Worm (Caenorhabditis elegans) whole organism, L3 larva: ENCODE results near the gene wrk-1.

Experiments used
- R02D3.7 ChIP-seq: fragments of 150-350 bp; optimal IDR thresholded peaks from 2 replicates; lab custom pipeline; 2014; ENCODE audit warnings: missing biosample characterization, missing genetic modification characterization
- ZK546.5 ChIP-seq: sonication (generic microtip); optimal IDR thresholded peaks from 2 replicates; lab custom pipeline; 2017; ENCODE audit warnings: missing biosample characterization, missing genetic modification characterization
- aly-2 ChIP-seq: fragments of 150-350 bp; optimal IDR thresholded peaks from 2 replicates; lab custom pipeline; 2014; ENCODE audit warnings: missing biosample characterization, missing genetic modification characterization
- ceh-28 ChIP-seq: fragments of 150-350 bp; optimal IDR thresholded peaks from 2 replicates; lab custom pipeline; 2014; ENCODE audit warnings: missing biosample characterization, missing genetic modification reagents, missing genetic modification characterization
- ceh-9 ChIP-seq: sonication (generic microtip); optimal IDR thresholded peaks from 2 replicates; lab custom pipeline; 2018; ENCODE audit warnings: missing biosample characterization, missing genetic modification characterization
- daf-12 ChIP-seq: fragments of 150-350 bp; optimal IDR thresholded peaks from 2 replicates; lab custom pipeline; 2014; ENCODE audit warnings: missing biosample characterization, missing genetic modification reagents, missing genetic modification characterization
- egl-5 ChIP-seq: fragments of 150-350 bp; optimal IDR thresholded peaks from 2 replicates; lab custom pipeline; 2017; ENCODE audit warnings: missing biosample characterization, missing genetic modification reagents, missing genetic modification characterization, inconsistent platforms
- elt-2 ChIP-seq: sonication (generic microtip); optimal IDR thresholded peaks from 2 replicates; lab custom pipeline; 2016; ENCODE audit warnings: missing genetic modification reagents, mild to moderate bottlenecking, missing genetic modification characterization, missing compliant biosample characterization
- eor-1 ChIP-seq, 2 experiments: fragments of 150-350 bp; optimal IDR thresholded peaks; 2 replicates each; lab custom pipeline; 2014 to 2018; ENCODE audit warnings: missing biosample characterization in 2 of 2, missing genetic modification characterization in 2 of 2
- fos-1 ChIP-seq: fragments of 150-350 bp; optimal IDR thresholded peaks from 2 replicates; lab custom pipeline; 2014; ENCODE audit warnings: missing biosample characterization, missing genetic modification characterization
- hmg-11 ChIP-seq: sonication (generic microtip); optimal IDR thresholded peaks from 2 replicates; lab custom pipeline; 2016; ENCODE audit warnings: missing genetic modification characterization, missing compliant biosample characterization
- lin-15B ChIP-seq: fragments of 150-350 bp; optimal IDR thresholded peaks from 2 replicates; lab custom pipeline; 2014; ENCODE audit warnings: missing biosample characterization, missing genetic modification characterization
- lin-39 ChIP-seq: fragments of 150-350 bp; optimal IDR thresholded peaks from 2 replicates; lab custom pipeline; 2018; ENCODE audit warnings: missing biosample characterization, missing genetic modification reagents, missing genetic modification characterization
- mdl-1 ChIP-seq: fragments of 150-350 bp; optimal IDR thresholded peaks from 2 replicates; lab custom pipeline; 2014; ENCODE audit warnings: missing biosample characterization, missing genetic modification characterization
- mml-1 ChIP-seq: fragments of 150-350 bp; sonication (generic microtip); optimal IDR thresholded peaks from 3 replicates; lab custom pipeline; 2014; ENCODE audit warnings: missing biosample characterization, missing genetic modification characterization
- nfya-1 ChIP-seq: sonication (generic microtip); optimal IDR thresholded peaks from 2 replicates; lab custom pipeline; 2017; ENCODE audit warnings: missing genetic modification characterization, mild to moderate bottlenecking, missing compliant biosample characterization, antibody characterized with exemption, moderate library complexity; ENCODE audit not compliant: insufficient read depth
- nhr-11 ChIP-seq: fragments of 150-350 bp; optimal IDR thresholded peaks from 2 replicates; lab custom pipeline; 2014; ENCODE audit warnings: missing biosample characterization, missing genetic modification characterization
- nhr-237 ChIP-seq: fragments of 150-350 bp; optimal IDR thresholded peaks from 2 replicates; lab custom pipeline; 2014; ENCODE audit warnings: missing biosample characterization, missing genetic modification characterization
- nhr-25 ChIP-seq: sonication (generic microtip); optimal IDR thresholded peaks from 2 replicates; lab custom pipeline; 2017; ENCODE audit warnings: missing biosample characterization, missing genetic modification characterization
- nhr-67 ChIP-seq: fragments of 150-350 bp; optimal IDR thresholded peaks from 2 replicates; lab custom pipeline; 2014; ENCODE audit warnings: missing biosample characterization, missing genetic modification characterization
- nhr-76 ChIP-seq: fragments of 150-350 bp; sonication (generic microtip); optimal IDR thresholded peaks from 5 replicates; lab custom pipeline; 2014; ENCODE audit warnings: missing biosample characterization, missing genetic modification characterization
- nhr-77 ChIP-seq: fragments of 150-350 bp; optimal IDR thresholded peaks from 2 replicates; lab custom pipeline; 2014; ENCODE audit warnings: missing biosample characterization, missing genetic modification characterization
- pha-4 ChIP-seq: fragments of 150-350 bp; optimal IDR thresholded peaks from 2 replicates; lab custom pipeline; 2014; ENCODE audit warnings: missing biosample characterization, missing genetic modification reagents, missing genetic modification characterization
- pqm-1 ChIP-seq: fragments of 150-350 bp; optimal IDR thresholded peaks from 2 replicates; lab custom pipeline; 2017; ENCODE audit warnings: missing biosample characterization, missing genetic modification characterization, inconsistent platforms
- snpc-4 ChIP-seq: fragments of 150-350 bp; optimal IDR thresholded peaks from 2 replicates; lab custom pipeline; 2014; ENCODE audit warnings: missing biosample characterization, missing genetic modification characterization
- tbx-2 ChIP-seq: sonication (generic microtip); optimal IDR thresholded peaks from 2 replicates; lab custom pipeline; 2016; ENCODE audit warnings: mild to moderate bottlenecking, missing genetic modification characterization, missing compliant biosample characterization
- unc-39 ChIP-seq: sonication (generic microtip); optimal IDR thresholded peaks from 4 replicates; lab custom pipeline; 2017; ENCODE audit warnings: missing biosample characterization, missing genetic modification characterization
- zag-1 ChIP-seq: fragments of 150-350 bp; optimal IDR thresholded peaks from 2 replicates; lab custom pipeline; 2014; ENCODE audit warnings: missing biosample characterization, missing genetic modification characterization
- ztf-4 ChIP-seq: fragments of 150-350 bp; optimal IDR thresholded peaks from 2 replicates; lab custom pipeline; 2014; ENCODE audit warnings: missing biosample characterization, missing genetic modification characterization

wrk-1 gene

DNA sequence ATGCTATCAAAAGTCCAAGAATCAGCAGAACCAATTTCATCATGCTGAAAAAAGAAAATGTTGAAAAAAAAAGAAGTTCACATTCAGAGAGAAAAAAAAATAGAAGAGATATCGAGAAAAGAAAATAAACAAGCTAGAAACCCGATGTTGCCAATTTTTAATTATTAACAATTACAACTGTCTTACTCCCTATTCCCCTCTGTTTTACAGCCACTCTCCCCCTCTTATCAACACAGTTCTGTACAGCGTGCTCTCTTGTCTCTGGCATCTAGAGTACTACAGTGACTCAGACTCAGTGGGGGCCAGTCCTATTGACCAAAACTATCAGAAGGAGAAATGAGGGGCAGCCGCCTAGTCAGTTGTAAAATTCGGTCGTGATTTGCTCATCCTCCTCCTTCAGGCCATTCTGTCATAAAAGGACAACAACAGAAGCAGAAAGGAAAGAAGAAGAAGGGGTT lies at the start of gene wrk-1:
wrk-1 (minus strand) TSS at position 51 of the 458 bp plus-strand sequence.
- TF ChIP-seq aly-2: no peak
- peak; percentile 17 for TF ChIP-seq elt-2
- TF ChIP-seq pqm-1: peak; percentile 54
- TF ChIP-seq, all 47 proteins: peak for 2

- TF ChIP-seq ceh-28 (no peak), elt-2 (peak; percentile 37), pha-4 (peak; percentile 21), lin-39 (tag; lab: Kevin White, UChicago) (no peak), pqm-1 (peak; percentile 51), nhr-237 (no peak)
These were observed 47.8 kb upstream of the wrk-1 start for ce11 chrX:8440001-8440735.

- TF ChIP-seq daf-12 (no peak), nfya-1 (tag; lab: Kevin White, UChicago) (no peak), ztf-4 (tag; lab: Kevin White, UChicago) (no peak), tbx-2 (no peak), fos-1 (no peak)
These were observed 46.4 kb upstream of the wrk-1 start for ce11 chrX:8438756-8439155.

DNA sequence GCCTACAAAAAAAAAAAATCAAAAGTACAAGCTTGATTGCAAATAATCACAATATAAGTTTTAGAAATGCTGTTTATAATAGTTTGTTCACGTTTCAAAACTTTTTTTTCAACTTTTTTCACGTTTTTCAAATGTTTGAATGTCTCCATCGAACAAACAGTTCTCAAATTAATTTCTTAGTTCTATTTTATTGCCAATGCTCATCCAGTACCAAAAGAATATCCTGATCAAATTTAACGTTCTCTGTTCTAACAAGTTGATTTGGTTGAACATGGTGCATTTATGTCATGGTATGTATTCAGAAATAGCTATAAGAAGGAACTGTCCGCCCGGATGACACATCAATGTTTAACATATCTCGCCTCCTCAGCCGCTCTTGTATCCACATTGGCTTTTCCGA lies 40.0 kb upstream of the wrk-1 start, which contains the start of gene kin-9:
kin-9 (plus strand) TSS at position 301 of the 400 bp plus-strand sequence.
- TF ChIP-seq nfya-1 (tag; lab: Kevin White, UChicago): no peak
- no peak for TF ChIP-seq nhr-11 (tag; lab: Kevin White, UChicago)
- TF ChIP-seq fos-1: no peak
- TF ChIP-seq lin-15B (tag; lab: Kevin White, UChicago): no peak
- TF ChIP-seq lin-39 (tag; lab: Kevin White, UChicago): no peak
- no peak for TF ChIP-seq hmg-11 (tag; lab: Kevin White, UChicago)
- TF ChIP-seq mdl-1 (tag; lab: Kevin White, UChicago): no peak
- no peak for TF ChIP-seq unc-39 (tag; lab: Kevin White, UChicago)

ce11 chrX:8429503-8429902 lies 37.1 kb upstream of the wrk-1 start:
- TF ChIP-seq ceh-9 (no peak), nhr-67 (tag; lab: Kevin White, UChicago) (no peak), snpc-4 (tag; lab: Kevin White, UChicago) (no peak), mml-1 (tag; lab: Kevin White, UChicago) (no peak), egl-5 (tag; lab: Kevin White, UChicago) (no peak), R02D3.7 (no peak), nhr-237 (no peak), daf-12 (no peak), ZK546.5 (tag; lab: Kevin White, UChicago) (no peak), nhr-77 (no peak), zag-1 (tag; lab: Kevin White, UChicago) (no peak), hmg-11 (tag; lab: Kevin White, UChicago) (no peak), eor-1 (tag; optimal IDR thresholded peaks at IDR 0.05; lab: Kevin White, UChicago) (no peak)

DNA sequence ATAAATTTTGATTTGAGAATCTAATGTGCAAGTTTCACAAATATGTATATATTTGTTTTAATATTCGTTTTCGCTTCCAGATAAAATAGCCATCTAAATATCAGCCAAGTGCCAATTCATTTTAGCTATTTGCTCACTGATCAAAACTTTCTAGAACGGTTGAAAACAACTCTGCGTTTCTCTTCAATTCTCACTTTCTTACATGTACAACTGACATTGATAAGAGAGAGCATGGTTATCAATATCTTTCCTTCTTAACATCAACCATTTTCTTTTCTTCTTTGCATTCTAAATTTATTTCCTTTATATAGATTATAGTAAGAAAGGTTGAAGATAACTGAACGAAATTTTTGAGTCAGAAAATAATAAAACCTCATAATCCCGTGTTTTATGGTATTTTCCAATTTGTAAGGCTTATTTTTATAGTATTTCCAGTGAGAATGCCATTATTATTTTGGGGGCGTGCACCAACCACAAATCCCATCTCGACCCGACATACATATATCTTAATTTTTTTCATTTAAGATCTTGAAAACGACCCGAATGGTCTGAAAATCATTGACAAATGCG lies 36.0 kb upstream of the wrk-1 start, which contains the start of gene F08F1.3:
F08F1.3 (plus strand) TSS at position 520 of the 570 bp plus-strand sequence.
- TF ChIP-seq pha-4 (peak; percentile 42), nhr-76 (tag; lab: Kevin White, UChicago) (no peak), mml-1 (tag; lab: Kevin White, UChicago) (no peak), pqm-1 (peak; percentile 23), lin-15B (tag; lab: Kevin White, UChicago) (no peak), aly-2 (no peak), elt-2 (peak; percentile 74), hmg-11 (tag; lab: Kevin White, UChicago) (no peak)

DNA sequence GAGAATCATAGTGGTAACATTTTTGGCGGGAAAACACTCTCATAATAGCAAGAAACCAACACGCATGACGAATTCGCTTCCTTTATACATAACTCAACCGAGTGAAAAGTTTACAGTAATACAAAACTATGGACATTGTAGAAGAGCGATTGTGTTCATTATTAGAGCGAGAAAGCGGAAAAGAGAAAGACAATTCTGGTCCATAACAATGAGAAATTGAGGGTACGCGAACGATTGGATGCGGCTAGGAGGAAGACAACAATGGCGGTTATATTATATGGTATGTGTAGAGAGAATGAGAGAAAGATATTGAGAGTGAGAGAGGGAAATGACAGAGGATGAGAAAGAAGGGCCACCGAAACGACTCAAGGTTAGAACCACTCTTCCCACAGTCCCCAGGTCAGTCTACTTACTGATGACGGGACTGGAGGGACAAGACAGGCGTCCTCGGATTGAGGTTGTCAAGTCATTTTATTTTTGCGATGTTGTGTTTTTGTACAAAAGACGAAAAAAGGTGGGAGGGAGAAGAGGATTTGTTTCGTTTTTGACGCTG lies 33.8 kb upstream of the wrk-1 start:
- TF ChIP-seq nhr-237 (no peak), nhr-25 (tag; lab: Kevin White, UChicago) (peak; percentile 51)
